Worm (Caenorhabditis elegans): ENCODE data around the gene srh-183.
A peak's percentile ranks its signal among the peaks of the same experiment; 100 is the strongest.

Gene srh-183

ce11 chrV:20005724-20006132, 27.6 kb upstream of the srh-183 start (continued):
- TF ChIP-seq ceh-91 (GFP tag; IDR thresholded peaks at IDR 0.05) (no peak), mxl-1 (tag; optimal IDR thresholded peaks at IDR 0.05) (no peak), lin-40 (tag; optimal IDR thresholded peaks at IDR 0.05) (peak; percentile 75), attf-6 (GFP tag; IDR thresholded peaks at IDR 0.05) (no peak), dpl-1 (GFP tag; optimal IDR thresholded peaks at IDR 0.05) (no peak), F39B2.1 (GFP tag; IDR thresholded peaks at IDR 0.05) (no peak), T07F8.4 (tag; optimal IDR thresholded peaks at IDR 0.05) (no peak), ceh-27 (GFP tag; optimal IDR thresholded peaks at IDR 0.05) (peak; percentile 54), akir-1 (GFP tag; optimal IDR thresholded peaks at IDR 0.05) (no peak), rpc-1 (optimal IDR thresholded peaks at IDR 0.05) (no peak), rpc-1 (tag; optimal IDR thresholded peaks at IDR 0.05) (no peak), ztf-28 (GFP tag; IDR thresholded peaks at IDR 0.05) (no peak), K12H6.12 (tag; optimal IDR thresholded peaks at IDR 0.05) (peak; percentile 75), hmg-20 (GFP tag; IDR thresholded peaks at IDR 0.05) (no peak), efl-1 (GFP tag; optimal IDR thresholded peaks at IDR 0.05) (no peak), dpff-1 (tag; optimal IDR thresholded peaks at IDR 0.05) (no peak), ceh-100 (GFP tag; IDR thresholded peaks at IDR 0.05) (no peak), gei-17 (GFP tag; optimal IDR thresholded peaks at IDR 0.05) (no peak), tlf-1 (GFP tag; optimal IDR thresholded peaks at IDR 0.05) (no peak), ztf-3 (GFP tag; optimal IDR thresholded peaks at IDR 0.05) (no peak), let-526 (GFP tag; IDR thresholded peaks at IDR 0.05) (peak; percentile 19; the same call in 1 of the 2 replicates), Y56A3A.18 (GFP tag; IDR thresholded peaks at IDR 0.05) (no peak), ceh-79 (tag; optimal IDR thresholded peaks at IDR 0.05) (no peak), ztf-26 (tag; optimal IDR thresholded peaks at IDR 0.05) (no peak), rec-8 (tag; optimal IDR thresholded peaks at IDR 0.05) (no peak), Y53G8AR.9 (GFP tag; conservative IDR thresholded peaks at IDR 0.05) (no peak), madf-3 (GFP tag; IDR thresholded peaks at IDR 0.05) (no peak), Y79H2A.3 (GFP tag; conservative IDR thresholded peaks at IDR 0.05) (no peak), hrde-1 (tag; optimal IDR thresholded peaks at IDR 0.05; ENCODE audit: borderline replicate concordance) (no peak), B0261.1 (tag; optimal IDR thresholded peaks at IDR 0.05) (no peak), cebp-2 (GFP tag; IDR thresholded peaks at IDR 0.05) (0 out of 2 replicates have a peak, but pooled peaks have one; percentile 30), snpc-3.4 (tag; optimal IDR thresholded peaks at IDR 0.05) (no peak), attf-5 (GFP tag; optimal IDR thresholded peaks at IDR 0.05) (peak; percentile 71), egrh-3 (GFP tag; IDR thresholded peaks at IDR 0.05) (no peak), Y95B8A.8 (GFP tag; IDR thresholded peaks at IDR 0.05) (no peak), nfya-1 (tag; optimal IDR thresholded peaks at IDR 0.05; ENCODE audit: borderline replicate concordance, insufficient read depth) (no peak), cebp-1 (GFP tag; IDR thresholded peaks at IDR 0.05) (no peak), cebp-1 (tag; optimal IDR thresholded peaks at IDR 0.05) (peak; percentile 76), mel-28 (tag; optimal IDR thresholded peaks at IDR 0.05; ENCODE audit: borderline replicate concordance) (no peak)

ce11 chrV:20004385-20004784, 26.3 kb upstream of the srh-183 start, which contains the start of gene unc-51:
Gene unc-51, minus strand, starts transcription at chrV:20004485.
- TF ChIP-seq aptf-3 (GFP tag; IDR thresholded peaks at IDR 0.05): no peak
- TF ChIP-seq zfh-2 (GFP tag; conservative IDR thresholded peaks at IDR 0.05): no peak
- no peak for TF ChIP-seq ceh-58 (GFP tag; IDR thresholded peaks at IDR 0.05)
- TF ChIP-seq attf-3 (GFP tag; conservative IDR thresholded peaks at IDR 0.05): no peak
- TF ChIP-seq C06A6.2 (GFP tag; conservative IDR thresholded peaks at IDR 0.05): no peak
- TF ChIP-seq lin-54 (GFP tag; optimal IDR thresholded peaks at IDR 0.05): no peak
- no peak for TF ChIP-seq unc-130 (GFP tag; optimal IDR thresholded peaks at IDR 0.05)
- no peak for TF ChIP-seq madf-3 (GFP tag; IDR thresholded peaks at IDR 0.05)
- TF ChIP-seq lin-26 (GFP tag; IDR thresholded peaks at IDR 0.05): no peak
- TF ChIP-seq F57A8.1 (GFP tag; optimal IDR thresholded peaks at IDR 0.05): no peak
- TF ChIP-seq bed-2 (GFP tag; IDR thresholded peaks at IDR 0.05): no peak
